Worm (Caenorhabditis elegans) whole organism, early embryonic: ENCODE data around the gene his-32.

Experiments used
- B0310.2 ChIP-seq: sonication (generic microtip); optimal IDR thresholded peaks from 2 replicates; lab custom pipeline; 2016; ENCODE audit warnings: mild to moderate bottlenecking, missing genetic modification characterization, missing compliant biosample characterization
- F13C5.2 ChIP-seq: sonication (generic microtip); optimal IDR thresholded peaks from 2 replicates; lab custom pipeline; 2017; ENCODE audit warnings: mild to moderate bottlenecking, missing genetic modification characterization, inconsistent platforms, missing compliant biosample characterization
- aly-1 ChIP-seq: sonication (generic microtip); optimal IDR thresholded peaks from 2 replicates; lab custom pipeline; 2016; ENCODE audit warnings: missing genetic modification characterization, missing compliant biosample characterization
- ama-1 ChIP-seq: fragments of 150-350 bp; optimal IDR thresholded peaks from 2 replicates; lab custom pipeline; 2014
- ceh-13 ChIP-seq: fragments of 200-800 bp; sonication (Bioruptor generic); optimal IDR thresholded peaks from 2 replicates; lab custom pipeline; 2018; ENCODE audit warnings: mild to moderate bottlenecking, missing genetic modification characterization, missing compliant biosample characterization
- ceh-36 ChIP-seq: sonication (generic microtip); optimal IDR thresholded peaks from 2 replicates; lab custom pipeline; 2016; ENCODE audit warnings: missing genetic modification characterization, inconsistent platforms, missing compliant biosample characterization
- ets-7 ChIP-seq: sonication (generic microtip); optimal IDR thresholded peaks from 2 replicates; lab custom pipeline; 2016; ENCODE audit warnings: missing genotype, missing genetic modification characterization, missing compliant biosample characterization
- flt-1 ChIP-seq: fragments of 200-800 bp; sonication (Bioruptor generic); IDR thresholded peaks from 2 replicates; pipeline ENCODE4 v1.3.6; 2022; ENCODE audit warnings: missing genetic modification characterization, missing compliant biosample characterization
- hmbx-1 ChIP-seq: sonication (generic microtip); optimal IDR thresholded peaks from 2 replicates; lab custom pipeline; 2016; ENCODE audit warnings: mild to moderate bottlenecking, missing genetic modification characterization, missing compliant biosample characterization
- hmg-4 ChIP-seq: fragments of 200-800 bp; sonication (Bioruptor generic); optimal IDR thresholded peaks from 2 replicates; lab custom pipeline; 2018; ENCODE audit warnings: mild to moderate bottlenecking, missing genetic modification characterization, missing compliant biosample characterization
- hnd-1 ChIP-seq: sonication (generic microtip); optimal IDR thresholded peaks from 2 replicates; lab custom pipeline; 2016; ENCODE audit warnings: missing genetic modification characterization, missing compliant biosample characterization
- pes-1 ChIP-seq: fragments of 200-800 bp; sonication (Bioruptor generic); IDR thresholded peaks from 2 replicates; pipeline ENCODE4 v1.3.6; 2022; ENCODE audit warnings: missing genetic modification reagents, missing genetic modification characterization, missing compliant biosample characterization
- scrt-1 ChIP-seq: fragments of 200-800 bp; sonication (Bioruptor generic); IDR thresholded peaks from 2 replicates; pipeline ENCODE4 v1.3.6; 2022; ENCODE audit warnings: missing genetic modification characterization, missing compliant biosample characterization
- sea-1 ChIP-seq: fragments of 200-800 bp; sonication (Bioruptor generic); conservative IDR thresholded peaks from 2 replicates; pipeline ENCODE4 v1.3.6; 2022; ENCODE audit warnings: missing genetic modification characterization, missing compliant biosample characterization
- tbx-11 ChIP-seq: fragments of 200-800 bp; sonication (Bioruptor generic); IDR thresholded peaks from 2 replicates; pipeline ENCODE4 v1.3.6; 2022; ENCODE audit warnings: missing genetic modification characterization, missing compliant biosample characterization
- tbx-37 ChIP-seq: fragments of 200-800 bp; sonication (Bioruptor generic); conservative IDR thresholded peaks from 2 replicates; pipeline ENCODE4 v1.3.6; 2022; ENCODE audit warnings: missing genetic modification reagents, missing genetic modification characterization, missing compliant biosample characterization
- tra-4 ChIP-seq: sonication (generic microtip); optimal IDR thresholded peaks from 2 replicates; lab custom pipeline; 2017; ENCODE audit warnings: missing genetic modification characterization, missing compliant biosample characterization

Gene his-32

ce11 chrIV:8333034-8333433, 1.1 kb upstream of the his-32 start:
- TF ChIP-seq flt-1 (GFP tag; lab: Robert Waterston, UW), result 0 out of 2 replicates have a peak, but pooled peaks have one; percentile 2
- TF ChIP-seq F13C5.2 (tag; lab: Kevin White, UChicago), result no peak

- no peak for TF ChIP-seq tbx-37 (GFP tag; lab: Robert Waterston, UW)
- TF ChIP-seq F13C5.2 (tag; lab: Kevin White, UChicago), result no peak
- TF ChIP-seq tbx-11 (GFP tag; lab: Robert Waterston, UW), result no peak
- peak; percentile 97 for TF ChIP-seq ama-1 (lab: Kevin White, UChicago)
- TF ChIP-seq aly-1 (tag; lab: Kevin White, UChicago), result peak; percentile 47
- TF ChIP-seq flt-1 (GFP tag; lab: Robert Waterston, UW), result no peak
Measured at ce11 chrIV:8333554-8333953, 551 bp upstream of the his-32 start.

- no peak for TF ChIP-seq ama-1 (lab: Kevin White, UChicago)
- no peak for TF ChIP-seq ceh-36 (tag; lab: Kevin White, UChicago)
- no peak for TF ChIP-seq scrt-1 (GFP tag; lab: Robert Waterston, UW)
- TF ChIP-seq tbx-37 (GFP tag; lab: Robert Waterston, UW), result no peak
Measured at ce11 chrIV:8333954-8333987, 334 bp upstream of the his-32 start, which contains the start of gene his-31. TSS of gene his-31 (minus strand) at chrIV:8333983.

ce11 chrIV:8339636-8340035, 5.5 kb downstream of the his-32 start, which contains the start of gene lgc-6:
TSS of gene lgc-6 (plus strand) at chrIV:8339936.
- no peak for TF ChIP-seq F13C5.2 (tag; lab: Kevin White, UChicago)
- TF ChIP-seq ceh-36 (tag; lab: Kevin White, UChicago), result no peak
- TF ChIP-seq tbx-37 (GFP tag; lab: Robert Waterston, UW), result no peak
- TF ChIP-seq hnd-1 (tag; lab: Kevin White, UChicago), result no peak
- no peak for TF ChIP-seq hmbx-1
- TF ChIP-seq pes-1 (GFP tag; lab: Robert Waterston, UW), result no peak
- no peak for TF ChIP-seq aly-1 (tag; lab: Kevin White, UChicago)
- TF ChIP-seq flt-1 (GFP tag; lab: Robert Waterston, UW), result no peak
- TF ChIP-seq tra-4 (tag; lab: Kevin White, UChicago), result no peak
- no peak for TF ChIP-seq scrt-1 (GFP tag; lab: Robert Waterston, UW)
- TF ChIP-seq ceh-13 (GFP tag; lab: Kevin White, UChicago), result no peak
- no peak for TF ChIP-seq hmg-4 (GFP tag; lab: Kevin White, UChicago)
- TF ChIP-seq tbx-11 (GFP tag; lab: Robert Waterston, UW), result no peak
- TF ChIP-seq B0310.2 (tag; lab: Kevin White, UChicago), result no peak
- TF ChIP-seq ets-7, result no peak

ce11 chrIV:8342385-8342784, 8.3 kb downstream of the his-32 start, which contains the start of gene lgc-5:
TSS of gene lgc-5 (plus strand) at chrIV:8342685.
- no peak for TF ChIP-seq ama-1 (lab: Kevin White, UChicago)
- no peak for TF ChIP-seq tra-4 (tag; lab: Kevin White, UChicago)
- no peak for TF ChIP-seq ets-7
- TF ChIP-seq hmg-4 (GFP tag; lab: Kevin White, UChicago), result no peak
- TF ChIP-seq hmbx-1, result no peak
- no peak for TF ChIP-seq ceh-13 (GFP tag; lab: Kevin White, UChicago)
- no peak for TF ChIP-seq tbx-37 (GFP tag; lab: Robert Waterston, UW)
- TF ChIP-seq aly-1 (tag; lab: Kevin White, UChicago), result no peak
- no peak for TF ChIP-seq F13C5.2 (tag; lab: Kevin White, UChicago)
- no peak for TF ChIP-seq flt-1 (GFP tag; lab: Robert Waterston, UW)
- no peak for TF ChIP-seq B0310.2 (tag; lab: Kevin White, UChicago)
- TF ChIP-seq sea-1, result no peak
- TF ChIP-seq pes-1 (GFP tag; lab: Robert Waterston, UW), result no peak
- no peak for TF ChIP-seq ceh-36 (tag; lab: Kevin White, UChicago)
- TF ChIP-seq hnd-1 (tag; lab: Kevin White, UChicago), result no peak

ce11 chrIV:8345518-8345917, 11.4 kb downstream of the his-32 start, which contains the start of gene F17E9.5:
TSS of gene F17E9.5 (plus strand) at chrIV:8345818.
- no peak for TF ChIP-seq hmg-4 (GFP tag; lab: Kevin White, UChicago)
- TF ChIP-seq tra-4 (tag; lab: Kevin White, UChicago), result no peak
- no peak for TF ChIP-seq hmbx-1
- no peak for TF ChIP-seq B0310.2 (tag; lab: Kevin White, UChicago)
- no peak for TF ChIP-seq aly-1 (tag; lab: Kevin White, UChicago)
- no peak for TF ChIP-seq tbx-11 (GFP tag; lab: Robert Waterston, UW)
- TF ChIP-seq sea-1, result no peak
- TF ChIP-seq flt-1 (GFP tag; lab: Robert Waterston, UW), result no peak
- no peak for TF ChIP-seq pes-1 (GFP tag; lab: Robert Waterston, UW)
- TF ChIP-seq ceh-36 (tag; lab: Kevin White, UChicago), result no peak
- TF ChIP-seq ama-1 (lab: Kevin White, UChicago), result no peak
- TF ChIP-seq ceh-13 (GFP tag; lab: Kevin White, UChicago), result no peak
- TF ChIP-seq scrt-1 (GFP tag; lab: Robert Waterston, UW), result no peak
- no peak for TF ChIP-seq ets-7
- TF ChIP-seq F13C5.2 (tag; lab: Kevin White, UChicago), result no peak
- no peak for TF ChIP-seq tbx-37 (GFP tag; lab: Robert Waterston, UW)
- TF ChIP-seq hnd-1 (tag; lab: Kevin White, UChicago), result no peak

ce11 chrIV:8347051-8347450, 12.9 kb downstream of the his-32 start, which contains the start of the genes F17E9.18 and F17E9.15:
TSS of gene F17E9.18 (minus strand) at chrIV:8347151.
TSS of gene F17E9.15 (plus strand) at chrIV:8347418.
- TF ChIP-seq tbx-11 (GFP tag; lab: Robert Waterston, UW) (no peak), F13C5.2 (tag; lab: Kevin White, UChicago) (no peak), hnd-1 (tag; lab: Kevin White, UChicago) (no peak), aly-1 (tag; lab: Kevin White, UChicago) (no peak), ceh-36 (tag; lab: Kevin White, UChicago) (no peak), hmg-4 (GFP tag; lab: Kevin White, UChicago) (no peak), ceh-13 (GFP tag; lab: Kevin White, UChicago) (no peak), tra-4 (tag; lab: Kevin White, UChicago) (no peak), pes-1 (GFP tag; lab: Robert Waterston, UW) (no peak), tbx-37 (GFP tag; lab: Robert Waterston, UW) (no peak), ama-1 (lab: Kevin White, UChicago) (no peak), flt-1 (GFP tag; lab: Robert Waterston, UW) (no peak), scrt-1 (GFP tag; lab: Robert Waterston, UW) (no peak), sea-1 (no peak), hmbx-1 (no peak)
